Worm (Caenorhabditis elegans): Measurements from ENCODE around the gene vap-2.
A peak's percentile ranks its signal among the peaks of the same experiment; 100 is the strongest.

vap-2 gene

ce11 chrX:10770988-10771496 lies 21.3 kb downstream of the vap-2 start (continued):
- TF ChIP-seq nhr-76 (tag; optimal IDR thresholded peaks at IDR 0.05) (no peak), nhr-237 (tag; optimal IDR thresholded peaks at IDR 0.05) (no peak), lsy-12 (tag; optimal IDR thresholded peaks at IDR 0.05) (peak; percentile 74), nhr-43 (tag; optimal IDR thresholded peaks at IDR 0.05; ENCODE audit: poor library complexity, severe bottlenecking) (peak; percentile 85), ZK546.5 (tag; optimal IDR thresholded peaks at IDR 0.05) (no peak), sea-2 (GFP tag; optimal IDR thresholded peaks at IDR 0.05) (no peak), elt-2 (tag; optimal IDR thresholded peaks at IDR 0.05) (peak; percentile 62), daf-12 (tag; optimal IDR thresholded peaks at IDR 0.05) (no peak), nhr-67 (tag; optimal IDR thresholded peaks at IDR 0.05) (no peak), ceh-82 (tag; optimal IDR thresholded peaks at IDR 0.05) (no peak), R02D3.7 (tag; optimal IDR thresholded peaks at IDR 0.05) (no peak), unc-39 (tag; optimal IDR thresholded peaks at IDR 0.05) (no peak), lin-39 (tag; optimal IDR thresholded peaks at IDR 0.05) (peak; percentile 89), zag-1 (tag; optimal IDR thresholded peaks at IDR 0.05) (no peak), fos-1 (tag; optimal IDR thresholded peaks at IDR 0.05) (no peak)

ce11 chrX:10769959-10770358 lies 22.4 kb downstream of the vap-2 start:
- TF ChIP-seq pha-4 (tag; optimal IDR thresholded peaks at IDR 0.05) (peak; percentile 88), elt-2 (tag; optimal IDR thresholded peaks at IDR 0.05) (no peak), mdl-1 (tag; optimal IDR thresholded peaks at IDR 0.05) (no peak), nhr-25 (tag; optimal IDR thresholded peaks at IDR 0.05) (no peak), sea-2 (GFP tag; optimal IDR thresholded peaks at IDR 0.05) (no peak), ceh-9 (tag; optimal IDR thresholded peaks at IDR 0.05) (no peak)

- no peak for TF ChIP-seq fkh-2 (tag; optimal IDR thresholded peaks at IDR 0.05)
- TF ChIP-seq R02D3.7 (tag; optimal IDR thresholded peaks at IDR 0.05): no peak
- no peak for TF ChIP-seq fkh-10 (GFP tag; optimal IDR thresholded peaks at IDR 0.05)
- TF ChIP-seq elt-1 (tag; optimal IDR thresholded peaks at IDR 0.05): peak; percentile 98
- no peak for TF ChIP-seq nhr-12 (tag; optimal IDR thresholded peaks at IDR 0.05)
- TF ChIP-seq nhr-23 (tag; optimal IDR thresholded peaks at IDR 0.05): peak; percentile 38
- no peak for TF ChIP-seq nhr-67 (tag; optimal IDR thresholded peaks at IDR 0.05)
Observed at ce11 chrX:10769232-10769738, 23.1 kb downstream of the vap-2 start, which contains the start of gene sma-9. Gene sma-9 (plus strand): TSS chrX:10769282.

ce11 chrX:10768289-10769153 lies 23.8 kb downstream of the vap-2 start:
- TF ChIP-seq elt-1 (tag; optimal IDR thresholded peaks at IDR 0.05) (peak; percentile 84), daf-12 (tag; optimal IDR thresholded peaks at IDR 0.05) (no peak), tbx-2 (tag; optimal IDR thresholded peaks at IDR 0.05) (no peak), lin-39 (tag; optimal IDR thresholded peaks at IDR 0.05) (no peak), nfya-1 (tag; optimal IDR thresholded peaks at IDR 0.05; ENCODE audit: insufficient read depth) (peak; percentile 43), nhr-43 (tag; optimal IDR thresholded peaks at IDR 0.05; ENCODE audit: poor library complexity, severe bottlenecking) (no peak), mml-1 (tag; optimal IDR thresholded peaks at IDR 0.05) (no peak), skn-1 (tag; optimal IDR thresholded peaks at IDR 0.05) (no peak), ama-1 (optimal IDR thresholded peaks at IDR 0.05) (no peak), nhr-12 (tag; optimal IDR thresholded peaks at IDR 0.05) (no peak), nhr-28 (tag; optimal IDR thresholded peaks at IDR 0.05) (no peak), ceh-16 (tag; optimal IDR thresholded peaks at IDR 0.05) (no peak), nhr-11 (tag; optimal IDR thresholded peaks at IDR 0.05) (peak; percentile 29), ZK546.5 (tag; optimal IDR thresholded peaks at IDR 0.05) (no peak), ceh-9 (tag; optimal IDR thresholded peaks at IDR 0.05) (no peak), jun-1 (tag; optimal IDR thresholded peaks at IDR 0.05) (no peak), snpc-4 (tag; optimal IDR thresholded peaks at IDR 0.05) (peak; percentile 63), lin-15B (tag; optimal IDR thresholded peaks at IDR 0.05) (no peak), sea-2 (GFP tag; optimal IDR thresholded peaks at IDR 0.05) (no peak)

Data from whole organism, L3 larva.